Worm (Caenorhabditis elegans): ENCODE results near the gene rps-21.

ce11 chrIII:7201378-7202256 lies 12.2 kb upstream of the rps-21 start, which contains the start of gene dpy-31:
- TF ChIP-seq cog-1 (tag; optimal IDR thresholded peaks at IDR 0.05) (no peak), ztf-23 (GFP tag; IDR thresholded peaks at IDR 0.05) (no peak), ztf-29 (GFP tag; IDR thresholded peaks at IDR 0.05) (peak; percentile 31; the same call in 1 of the 2 replicates), klf-2 (GFP tag; conservative IDR thresholded peaks at IDR 0.05) (no peak), flt-1 (GFP tag; IDR thresholded peaks at IDR 0.05) (no peak), med-1 (GFP tag; optimal IDR thresholded peaks at IDR 0.05; ENCODE audit: insufficient read depth) (no peak), tab-1 (GFP tag; IDR thresholded peaks at IDR 0.05) (no peak)
